Fruit fly (Drosophila melanogaster) whole organism, embryonic: ENCODE data around the gene Ugt316A1.

Experiments
- ATbp ChIP-seq: fragments of 200-800 bp; sonication (Bioruptor generic); optimal IDR thresholded peaks from 2 replicates; lab custom pipeline; 2017; ENCODE audit warnings: missing biosample characterization, mild to moderate bottlenecking, missing genetic modification characterization, missing genetic modification reagents
- B-H1 ChIP-seq: fragments of 200-800 bp; sonication (Bioruptor generic); IDR thresholded peaks from 3 replicates; pipeline ENCODE4 v1.3.6; 2022; ENCODE audit warnings: missing biosample characterization, missing genetic modification characterization
- B-H2 ChIP-seq: fragments of 200-800 bp; sonication (Bioruptor generic); optimal IDR thresholded peaks from 2 replicates; lab custom pipeline; 2018; ENCODE audit warnings: missing biosample characterization, mild to moderate bottlenecking, missing genetic modification characterization
- Blimp-1 ChIP-seq: fragments of 200-800 bp; sonication (Bioruptor generic); optimal IDR thresholded peaks from 3 replicates; lab custom pipeline; 2018; ENCODE audit warnings: missing biosample characterization, missing genetic modification characterization, mild to moderate bottlenecking, moderate library complexity, missing genetic modification reagents
- BtbVII ChIP-seq: fragments of 200-800 bp; sonication (Bioruptor generic); optimal IDR thresholded peaks from 3 replicates; lab custom pipeline; 2017; ENCODE audit warnings: missing biosample characterization, mild to moderate bottlenecking, missing genetic modification characterization
- CG13296 ChIP-seq: fragments of 200-800 bp; sonication (Bioruptor generic); optimal IDR thresholded peaks from 3 replicates; lab custom pipeline; 2018; ENCODE audit warnings: missing biosample characterization, mild to moderate bottlenecking, missing genetic modification characterization
- CG14860 ChIP-seq: fragments of 200-800 bp; sonication (Bioruptor generic); IDR thresholded peaks from 3 replicates; pipeline ENCODE4 v1.3.6; 2022; ENCODE audit warnings: missing biosample characterization, missing genetic modification characterization; ENCODE audit not compliant: partially characterized antibody
- CG15479 ChIP-seq: fragments of 200-800 bp; sonication (Bioruptor generic); optimal IDR thresholded peaks from 3 replicates; lab custom pipeline; 2019; ENCODE audit warnings: missing biosample characterization, mild to moderate bottlenecking, missing genetic modification characterization, moderate library complexity
- CG17568 ChIP-seq: fragments of 200-800 bp; sonication (Bioruptor generic); optimal IDR thresholded peaks from 2 replicates; lab custom pipeline; 2018; ENCODE audit warnings: missing biosample characterization, mild to moderate bottlenecking, missing genetic modification characterization, moderate library complexity
- CG17829 ChIP-seq: fragments of 200-800 bp; optimal IDR thresholded peaks from 2 replicates; lab custom pipeline; 2019; ENCODE audit warnings: missing biosample characterization, mild to moderate bottlenecking, missing genetic modification characterization, moderate library complexity
- CG18764 ChIP-seq: fragments of 200-800 bp; sonication (Bioruptor generic); optimal IDR thresholded peaks from 3 replicates; lab custom pipeline; 2016; ENCODE audit warnings: missing biosample characterization, missing genetic modification characterization
- CG2120 ChIP-seq: fragments of 200-800 bp; sonication (Bioruptor generic); optimal IDR thresholded peaks from 3 replicates; lab custom pipeline; 2016; ENCODE audit warnings: missing biosample characterization, missing genetic modification characterization
- CG32767 ChIP-seq: fragments of 200-800 bp; sonication (Bioruptor generic); IDR thresholded peaks from 2 replicates; pipeline ENCODE4 v1.3.6; 2022; ENCODE audit warnings: missing biosample characterization, missing genetic modification characterization
- CG4617 ChIP-seq: fragments of 200-800 bp; sonication (Bioruptor generic); optimal IDR thresholded peaks from 3 replicates; lab custom pipeline; 2016; ENCODE audit warnings: missing biosample characterization, missing genetic modification characterization, borderline replicate concordance
- CG4730 ChIP-seq: fragments of 200-800 bp; sonication (Bioruptor generic); IDR thresholded peaks from 2 replicates; pipeline ENCODE4 v1.3.6; 2022; ENCODE audit warnings: missing biosample characterization, missing genetic modification characterization
- CG5953 ChIP-seq: fragments of 200-800 bp; sonication (Bioruptor generic); IDR thresholded peaks from 2 replicates; pipeline ENCODE4 v1.3.6; 2022; ENCODE audit warnings: missing biosample characterization, missing genetic modification characterization
- CG6175 ChIP-seq: fragments of 200-800 bp; sonication (Bioruptor generic); IDR thresholded peaks from 3 replicates; pipeline ENCODE4 v1.3.6; 2022; ENCODE audit warnings: missing biosample characterization, missing genetic modification characterization
- CG7786 ChIP-seq: fragments of 200-800 bp; sonication (Bioruptor generic); optimal IDR thresholded peaks from 2 replicates; lab custom pipeline; 2016; ENCODE audit warnings: missing biosample characterization, missing genetic modification characterization
- CG7928 ChIP-seq: fragments of 200-800 bp; sonication (Bioruptor generic); optimal IDR thresholded peaks from 2 replicates; lab custom pipeline; 2017; ENCODE audit warnings: missing biosample characterization, mild to moderate bottlenecking, missing genetic modification characterization
- CG9215 ChIP-seq: fragments of 200-800 bp; sonication (Bioruptor generic); IDR thresholded peaks from 2 replicates; pipeline ENCODE4 v1.3.6; 2022; ENCODE audit warnings: missing biosample characterization, missing genetic modification characterization
- CrebB ChIP-seq: fragments of 200-800 bp; sonication (Bioruptor generic); optimal IDR thresholded peaks from 3 replicates; lab custom pipeline; 2018; ENCODE audit warnings: missing biosample characterization, mild to moderate bottlenecking, missing genetic modification characterization
- Dad ChIP-seq: fragments of 200-800 bp; sonication (Bioruptor generic); optimal IDR thresholded peaks from 3 replicates; lab custom pipeline; 2016; ENCODE audit warnings: missing biosample characterization, missing genetic modification characterization
- Deaf1 ChIP-seq: fragments of 200-800 bp; optimal IDR thresholded peaks from 3 replicates; lab custom pipeline; 2019; ENCODE audit warnings: missing biosample characterization, mild to moderate bottlenecking, missing genetic modification characterization, moderate library complexity
- H2.0 ChIP-seq: fragments of 200-800 bp; sonication (Bioruptor generic); IDR thresholded peaks from 2 replicates; pipeline ENCODE4 v1.3.6; 2022; ENCODE audit warnings: missing biosample characterization, missing genetic modification characterization
- Lpt ChIP-seq: fragments of >200 bp; optimal IDR thresholded peaks from 2 replicates; lab custom pipeline; 2018; ENCODE audit warnings: missing biosample characterization, missing genetic modification characterization
- MTF-1 ChIP-seq: fragments of 200-800 bp; sonication (Bioruptor generic); optimal IDR thresholded peaks from 2 replicates; lab custom pipeline; 2018; ENCODE audit warnings: missing biosample characterization, mild to moderate bottlenecking, missing genetic modification characterization, borderline replicate concordance
- NK7.1 ChIP-seq: fragments of 200-800 bp; sonication (Bioruptor generic); optimal IDR thresholded peaks from 3 replicates; lab custom pipeline; 2016; ENCODE audit warnings: missing biosample characterization, missing genetic modification characterization
- NfI ChIP-seq: fragments of 200-800 bp; sonication (Bioruptor generic); optimal IDR thresholded peaks from 3 replicates; lab custom pipeline; 2018; ENCODE audit warnings: missing biosample characterization, mild to moderate bottlenecking, missing genetic modification characterization, moderate library complexity
- Opbp ChIP-seq: fragments of 200-800 bp; sonication (Bioruptor generic); IDR thresholded peaks from 3 replicates; pipeline ENCODE4 v1.3.6; 2022; ENCODE audit warnings: missing biosample characterization, missing genetic modification characterization; ENCODE audit not compliant: partially characterized antibody
- PHDP ChIP-seq: fragments of 200-800 bp; sonication (Bioruptor generic); optimal IDR thresholded peaks from 3 replicates; lab custom pipeline; 2018; ENCODE audit warnings: missing biosample characterization, mild to moderate bottlenecking, missing genetic modification characterization, moderate library complexity
- Rx ChIP-seq: fragments of 200-800 bp; sonication (Bioruptor generic); IDR thresholded peaks from 2 replicates; pipeline ENCODE4 v1.3.6; 2022; ENCODE audit warnings: missing biosample characterization, missing genetic modification characterization
- Trl ChIP-seq, 3 experiments: fragments of >200 bp in 2 of 3; fragments of 200-800 bp in 1 of 3; sonication (Bioruptor generic) in 1 of 3; optimal IDR thresholded peaks; 2 replicates in 1 of 3; 3 replicates in 2 of 3; lab custom pipeline; 2016 to 2017; ENCODE audit warnings: missing biosample characterization in 1 of 3, missing genetic modification characterization in 1 of 3
- ara ChIP-seq: fragments of 200-800 bp; sonication (Bioruptor generic); IDR thresholded peaks from 2 replicates; pipeline ENCODE4 v1.3.6; 2022; ENCODE audit warnings: missing biosample characterization, missing genetic modification characterization
- bcd ChIP-seq: fragments of 200-800 bp; sonication (Bioruptor generic); optimal IDR thresholded peaks from 2 replicates; lab custom pipeline; 2017; ENCODE audit warnings: missing biosample characterization, mild to moderate bottlenecking, missing genetic modification characterization
- cg ChIP-seq: fragments of 200-800 bp; sonication (Bioruptor generic); optimal IDR thresholded peaks from 3 replicates; lab custom pipeline; 2019; ENCODE audit warnings: missing biosample characterization, mild to moderate bottlenecking, missing genetic modification characterization, moderate library complexity
- croc ChIP-seq: fragments of 200-800 bp; sonication (Bioruptor generic); conservative IDR thresholded peaks from 3 replicates; pipeline ENCODE4 v1.3.6; 2022; ENCODE audit warnings: missing biosample characterization, missing genetic modification characterization
- cwo ChIP-seq: fragments of 200-800 bp; sonication (Bioruptor generic); optimal IDR thresholded peaks from 3 replicates; lab custom pipeline; 2017; ENCODE audit warnings: missing biosample characterization, missing genetic modification characterization, mild to moderate bottlenecking, moderate library complexity, missing genetic modification reagents
- dysf ChIP-seq: fragments of 200-800 bp; sonication (Bioruptor generic); IDR thresholded peaks from 3 replicates; pipeline ENCODE4 v1.3.6; 2022; ENCODE audit warnings: missing biosample characterization, missing genetic modification characterization
- grau ChIP-seq: fragments of 200-800 bp; optimal IDR thresholded peaks from 3 replicates; lab custom pipeline; 2019; ENCODE audit warnings: missing biosample characterization, mild to moderate bottlenecking, missing genetic modification characterization, moderate library complexity
- jigr1 ChIP-seq: fragments of 200-800 bp; sonication (Bioruptor generic); IDR thresholded peaks from 3 replicates; pipeline ENCODE4 v1.3.6; 2022; ENCODE audit warnings: missing biosample characterization, missing genetic modification characterization
- klu ChIP-seq: fragments of 200-800 bp; sonication (Bioruptor generic); IDR thresholded peaks from 2 replicates; pipeline ENCODE4 v1.3.6; 2022; ENCODE audit warnings: missing biosample characterization, missing genetic modification characterization
- lmd ChIP-seq: fragments of 200-800 bp; sonication (Bioruptor generic); IDR thresholded peaks from 2 replicates; pipeline ENCODE4 v1.3.6; 2022; ENCODE audit warnings: missing biosample characterization, missing genetic modification characterization
- pan ChIP-seq, 4 experiments: fragments of >200 bp in 3 of 4; fragments of 200-800 bp in 1 of 4; sonication (Bioruptor generic) in 1 of 4; optimal IDR thresholded peaks in 3 of 4; IDR thresholded peaks in 1 of 4; 2 replicates each; pipeline versions ENCODE4 v1.3.6 to Lab custom; 2017 to 2022; ENCODE audit warnings: missing biosample characterization in 2 of 4, missing genetic modification characterization in 2 of 4, mixed read lengths in 1 of 4
- pita ChIP-seq: fragments of 200-800 bp; sonication (Bioruptor generic); optimal IDR thresholded peaks from 2 replicates; lab custom pipeline; 2017; ENCODE audit warnings: missing biosample characterization, mild to moderate bottlenecking, missing genetic modification characterization
- run ChIP-seq: fragments of 200-800 bp; sonication (Bioruptor generic); optimal IDR thresholded peaks from 3 replicates; lab custom pipeline; 2018; ENCODE audit warnings: missing biosample characterization, mild to moderate bottlenecking, missing genetic modification characterization
- sna ChIP-seq: fragments of 200-800 bp; sonication (Bioruptor generic); IDR thresholded peaks from 2 replicates; pipeline ENCODE4 v1.3.6; 2022; ENCODE audit warnings: missing biosample characterization, missing genetic modification characterization; ENCODE audit not compliant: partially characterized antibody
- toy ChIP-seq: fragments of 200-800 bp; sonication (Bioruptor generic); IDR thresholded peaks from 2 replicates; pipeline ENCODE4 v1.3.6; 2022; ENCODE audit warnings: missing biosample characterization, missing genetic modification characterization
- ttk ChIP-seq: fragments of 200-800 bp; sonication (Bioruptor generic); IDR thresholded peaks from 2 replicates; pipeline ENCODE4 v2.1.2; 2022; ENCODE audit warnings: missing biosample characterization, missing genetic modification characterization
- vfl ChIP-seq: fragments of 200-800 bp; sonication (Bioruptor generic); optimal IDR thresholded peaks from 2 replicates; lab custom pipeline; 2016; ENCODE audit warnings: missing biosample characterization, missing genetic modification characterization

Ugt316A1 gene

dm6 chr3L:19080926-19081700, 18.5 kb upstream of the Ugt316A1 start (continued):
- TF ChIP-seq lmd (GFP tag; lab: Robert Waterston, UW) (no peak), CG18764 (GFP tag; lab: Kevin White, UChicago) (no peak), pita (GFP tag; lab: Kevin White, UChicago) (peak; percentile 18), croc (GFP tag; lab: Robert Waterston, UW) (no peak), cwo (GFP tag; lab: Kevin White, UChicago) (no peak), Rx (GFP tag; lab: Robert Waterston, UW) (no peak), MTF-1 (GFP tag; lab: Kevin White, UChicago) (no peak), CG9215 (GFP tag; lab: Robert Waterston, UW) (no peak), CG17568 (GFP tag; lab: Kevin White, UChicago) (no peak), CG14860 (GFP tag; lab: Robert Waterston, UW) (no peak), Lpt (GFP tag; lab: Kevin White, UChicago) (no peak), sna (no peak), Blimp-1 (GFP tag; lab: Kevin White, UChicago) (no peak), bcd (GFP tag; lab: Kevin White, UChicago) (no peak), Deaf1 (tag; lab: Kevin White, UChicago) (peak; percentile 41), dysf (GFP tag; lab: Robert Waterston, UW) (no peak), CG4617 (no peak), NK7.1 (no peak), pan (optimal IDR thresholded peaks at IDR 0.05; lab: Kevin White, UChicago) (no peak), pan (GFP tag; optimal IDR thresholded peaks at IDR 0.05 in 1 of 2, IDR thresholded peaks at IDR 0.05 in 1 of 2) (no peak), B-H1 (GFP tag; lab: Robert Waterston, UW) (no peak), CG15479 (GFP tag; lab: Kevin White, UChicago) (peak; percentile 40), CG7786 (GFP tag; lab: Kevin White, UChicago) (no peak), CG5953 (GFP tag; lab: Robert Waterston, UW) (no peak), Dad (GFP tag; lab: Kevin White, UChicago) (no peak), grau (peak; percentile 55), Opbp (GFP tag; lab: Robert Waterston, UW) (no peak), jigr1 (GFP tag; lab: Robert Waterston, UW) (no peak), klu (no peak), H2.0 (no peak), CG17829 (tag; lab: Kevin White, UChicago) (peak; percentile 2), CG32767 (GFP tag; lab: Robert Waterston, UW) (no peak), B-H2 (GFP tag; lab: Kevin White, UChicago) (no peak), cg (GFP tag; lab: Kevin White, UChicago) (peak; percentile 73), CG7928 (no peak), toy (no peak), CrebB (tag; lab: Kevin White, UChicago) (no peak), CG13296 (no peak), Trl (optimal IDR thresholded peaks at IDR 0.05; lab: Kevin White, UChicago) (peak; percentile 40 to 79), Trl (GFP tag; optimal IDR thresholded peaks at IDR 0.05; lab: Kevin White, UChicago) (no peak), PHDP (tag; lab: Kevin White, UChicago) (no peak), ATbp (GFP tag; lab: Kevin White, UChicago) (peak; percentile 1), CG4730 (GFP tag; lab: Robert Waterston, UW) (no peak), BtbVII (GFP tag; lab: Kevin White, UChicago) (no peak), vfl (GFP tag; lab: Kevin White, UChicago) (no peak), ara (GFP tag; lab: Robert Waterston, UW) (no peak), run (tag; lab: Kevin White, UChicago) (no peak), CG2120 (GFP tag; lab: Kevin White, UChicago) (no peak), ttk (no peak), CG6175 (GFP tag; lab: Robert Waterston, UW) (no peak), NfI (GFP tag; lab: Kevin White, UChicago) (no peak)
